Fruit fly (Drosophila melanogaster): Measurements from ENCODE around the gene CG32486.

The CG32486 gene

DNA sequence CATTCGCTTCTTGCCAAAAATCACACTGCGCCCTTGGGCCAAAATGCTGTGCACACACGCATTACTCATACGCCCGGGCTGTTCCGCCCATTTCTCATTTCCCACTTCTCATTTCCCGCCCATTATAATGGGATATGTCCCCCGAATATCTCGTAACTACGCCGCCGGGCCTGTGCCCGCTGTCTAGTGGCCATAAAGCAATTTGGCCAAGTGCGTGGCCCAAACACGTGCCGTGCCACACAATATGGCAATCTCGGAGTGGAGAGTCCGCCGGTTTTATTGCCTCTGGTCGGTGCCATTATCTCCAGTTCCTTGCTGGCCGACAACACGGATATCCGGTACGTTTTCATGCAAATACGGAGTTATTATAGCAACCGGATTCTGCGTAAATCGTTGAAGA lies 6.3 kb upstream of the CG32486 start:
- TF ChIP-seq CTCF (optimal IDR thresholded peaks at IDR 0.05) (no peak), CG8478 (optimal IDR thresholded peaks at IDR 0.05) (no peak)

DNA sequence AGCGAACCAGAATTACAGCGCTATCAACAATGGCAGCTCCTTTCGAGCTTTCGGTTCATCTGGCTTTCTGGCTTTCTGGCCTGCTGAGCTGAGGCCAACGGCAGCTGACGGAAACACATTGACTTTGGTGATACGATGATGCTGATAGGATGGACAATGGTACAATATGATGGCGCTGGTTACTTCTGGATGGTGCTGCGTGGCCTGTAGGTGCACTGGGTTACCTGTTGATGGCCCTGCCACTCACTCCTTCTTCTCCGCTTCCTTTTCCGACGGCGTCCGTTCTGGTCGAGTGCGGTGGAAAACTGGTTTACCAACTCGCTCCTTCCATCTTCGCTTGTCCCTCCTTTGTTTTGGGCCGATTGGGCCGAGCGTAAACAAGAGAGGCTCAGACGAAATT lies 4.2 kb upstream of the CG32486 start:
- TF ChIP-seq CG8478 (optimal IDR thresholded peaks at IDR 0.05) (no peak), CTCF (optimal IDR thresholded peaks at IDR 0.05) (no peak)

DNA sequence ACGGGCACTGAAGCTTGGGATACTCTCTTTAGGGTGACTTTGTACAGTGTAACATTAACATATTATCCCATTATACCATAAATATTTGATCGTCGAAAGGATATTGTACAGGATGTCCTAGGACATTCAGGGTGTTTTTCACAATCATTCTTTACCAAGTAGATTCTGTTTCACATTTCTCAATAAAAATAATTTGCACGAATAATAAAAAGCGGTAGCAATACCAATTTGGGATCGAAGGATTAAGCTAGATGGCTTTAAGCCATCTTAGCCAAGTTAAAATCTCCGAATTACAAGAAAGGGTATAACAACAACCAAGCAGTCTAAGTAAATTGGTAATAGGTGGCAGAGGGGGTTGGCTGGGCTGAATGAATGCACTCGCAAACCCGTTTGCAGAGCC lies 3.7 kb upstream of the CG32486 start:
- TF ChIP-seq CTCF (optimal IDR thresholded peaks at IDR 0.05) (no peak), CG8478 (optimal IDR thresholded peaks at IDR 0.05) (no peak)

DNA sequence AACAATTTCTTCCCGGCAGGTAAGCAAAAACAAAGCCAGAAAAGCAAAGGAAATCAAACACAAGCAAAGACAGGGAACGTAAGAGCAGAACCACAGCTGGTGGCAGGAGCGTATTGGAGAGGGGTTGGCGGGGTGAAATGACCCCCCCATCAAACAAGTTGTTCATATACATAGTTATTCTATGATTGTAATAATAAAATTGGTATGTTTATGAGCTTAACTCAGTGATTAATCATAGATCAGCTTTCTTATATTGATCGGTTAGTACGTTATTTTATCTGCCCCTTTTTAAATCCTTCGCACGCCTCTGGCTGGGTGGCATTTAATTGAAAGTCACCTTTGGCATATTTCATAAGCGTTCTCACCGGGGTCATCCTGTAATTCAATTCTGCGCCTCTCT lies 2.8 kb upstream of the CG32486 start:
- TF ChIP-seq CTCF (optimal IDR thresholded peaks at IDR 0.05) (no peak), CG8478 (optimal IDR thresholded peaks at IDR 0.05) (no peak)

DNA sequence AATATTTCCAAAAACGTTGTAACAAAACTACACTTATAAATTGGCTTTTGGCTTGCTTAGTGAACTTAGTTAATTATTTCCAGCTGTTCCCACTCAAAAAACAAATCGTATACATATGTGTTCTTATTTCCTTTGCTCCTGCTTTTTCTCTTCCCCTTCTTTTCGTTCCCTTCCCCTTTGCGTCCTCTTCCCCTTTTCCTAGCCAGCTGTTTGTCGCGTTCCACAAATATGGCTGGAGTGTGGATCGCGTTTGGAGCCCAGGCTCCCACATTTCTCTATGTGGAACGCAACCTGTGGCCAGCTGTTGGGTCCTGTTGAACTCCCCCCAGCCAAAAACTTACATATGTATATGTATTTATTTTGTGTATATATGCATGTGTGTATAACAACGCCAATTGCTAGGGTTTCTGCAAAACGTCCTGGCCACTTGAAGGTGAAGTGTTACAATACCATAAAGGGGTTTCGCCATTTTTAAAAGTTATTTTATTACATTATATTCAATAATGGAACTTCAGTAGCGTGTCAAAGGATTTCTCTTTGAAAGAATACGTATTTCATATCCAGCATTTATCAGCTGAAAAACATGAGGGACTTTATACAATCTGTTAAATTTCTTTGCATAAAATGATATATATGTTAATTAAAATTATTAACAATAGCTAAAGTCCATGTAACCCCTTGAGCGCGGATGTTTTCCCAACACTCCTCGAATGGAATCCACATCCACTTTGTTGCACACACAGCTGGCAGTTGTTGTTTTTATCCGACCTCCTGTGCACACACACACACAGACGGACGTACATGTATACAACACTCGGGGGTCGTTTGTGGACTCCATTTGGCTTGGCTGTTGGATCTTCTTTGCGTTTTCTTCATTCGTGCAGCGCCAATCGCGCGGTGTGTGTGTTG lies 1.3 kb upstream of the CG32486 start:
- no peak for TF ChIP-seq CG8478 (optimal IDR thresholded peaks at IDR 0.05)
- TF ChIP-seq CTCF (optimal IDR thresholded peaks at IDR 0.05) = no peak

DNA sequence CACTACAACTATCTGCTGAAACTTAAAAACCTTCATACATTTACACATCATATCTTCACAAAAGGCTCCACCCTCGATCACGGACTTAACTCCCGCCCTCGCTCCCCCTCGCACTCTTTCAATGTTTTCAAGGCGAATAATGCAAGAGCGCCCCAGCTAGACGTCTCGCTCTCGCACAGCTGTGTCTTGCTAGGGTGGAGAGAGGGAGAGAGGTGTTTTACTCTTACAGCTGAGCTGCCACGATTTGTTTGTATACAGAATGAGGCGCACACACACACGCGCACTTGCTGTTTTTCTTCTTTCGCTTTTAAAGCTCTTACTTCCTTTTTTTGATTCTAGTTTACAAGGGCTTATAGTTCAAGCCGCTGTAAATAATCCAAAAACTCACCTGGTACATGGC lies 865 bp downstream of the CG32486 start:
- TF ChIP-seq CG8478 (optimal IDR thresholded peaks at IDR 0.05) (no peak), CTCF (optimal IDR thresholded peaks at IDR 0.05) (no peak)

DNA sequence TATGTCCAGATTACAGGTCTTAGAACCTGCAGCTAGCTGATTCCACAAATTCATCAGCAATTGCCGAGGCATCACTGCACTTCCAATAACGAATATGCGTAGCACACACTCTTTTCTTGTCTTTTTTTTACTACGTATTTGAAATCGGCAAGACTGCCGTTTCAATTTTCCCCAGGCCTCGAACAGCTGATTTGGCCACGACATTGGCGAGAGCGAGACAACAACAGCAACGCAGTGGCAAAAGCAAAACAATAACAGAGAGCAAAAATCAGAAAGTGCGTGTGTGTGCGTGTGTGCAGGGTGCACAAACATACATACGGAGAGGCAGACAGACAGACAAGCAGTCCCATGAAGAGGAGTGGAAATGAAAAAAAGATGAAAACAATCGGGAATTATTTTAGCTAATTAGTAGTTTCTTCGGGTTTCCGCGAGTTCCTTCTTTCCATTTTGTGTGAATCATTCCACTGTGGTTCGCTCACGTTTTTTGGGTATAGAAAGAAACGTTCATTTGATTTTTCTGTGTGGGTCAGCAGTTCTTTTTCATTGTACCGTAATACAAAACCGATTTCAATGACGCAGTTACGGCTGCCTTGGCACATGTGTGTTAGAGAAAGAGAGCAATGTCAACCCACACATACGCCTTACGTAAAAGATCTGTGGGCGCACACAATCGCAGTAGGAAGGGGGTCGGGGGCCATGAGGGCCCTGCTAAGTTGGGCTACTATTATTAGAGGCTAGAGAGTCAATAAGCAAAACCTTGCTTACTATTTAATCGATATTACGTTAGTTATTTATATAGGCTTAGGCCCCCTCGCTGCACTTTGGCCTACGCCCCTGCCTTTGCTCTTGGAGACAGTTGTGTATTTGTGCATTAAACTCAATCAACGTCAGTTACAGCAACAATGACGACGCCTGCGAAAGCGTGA lies 10.3 kb downstream of the CG32486 start:
- TF ChIP-seq CTCF (optimal IDR thresholded peaks at IDR 0.05) (no peak), CG8478 (optimal IDR thresholded peaks at IDR 0.05) (no peak)

DNA sequence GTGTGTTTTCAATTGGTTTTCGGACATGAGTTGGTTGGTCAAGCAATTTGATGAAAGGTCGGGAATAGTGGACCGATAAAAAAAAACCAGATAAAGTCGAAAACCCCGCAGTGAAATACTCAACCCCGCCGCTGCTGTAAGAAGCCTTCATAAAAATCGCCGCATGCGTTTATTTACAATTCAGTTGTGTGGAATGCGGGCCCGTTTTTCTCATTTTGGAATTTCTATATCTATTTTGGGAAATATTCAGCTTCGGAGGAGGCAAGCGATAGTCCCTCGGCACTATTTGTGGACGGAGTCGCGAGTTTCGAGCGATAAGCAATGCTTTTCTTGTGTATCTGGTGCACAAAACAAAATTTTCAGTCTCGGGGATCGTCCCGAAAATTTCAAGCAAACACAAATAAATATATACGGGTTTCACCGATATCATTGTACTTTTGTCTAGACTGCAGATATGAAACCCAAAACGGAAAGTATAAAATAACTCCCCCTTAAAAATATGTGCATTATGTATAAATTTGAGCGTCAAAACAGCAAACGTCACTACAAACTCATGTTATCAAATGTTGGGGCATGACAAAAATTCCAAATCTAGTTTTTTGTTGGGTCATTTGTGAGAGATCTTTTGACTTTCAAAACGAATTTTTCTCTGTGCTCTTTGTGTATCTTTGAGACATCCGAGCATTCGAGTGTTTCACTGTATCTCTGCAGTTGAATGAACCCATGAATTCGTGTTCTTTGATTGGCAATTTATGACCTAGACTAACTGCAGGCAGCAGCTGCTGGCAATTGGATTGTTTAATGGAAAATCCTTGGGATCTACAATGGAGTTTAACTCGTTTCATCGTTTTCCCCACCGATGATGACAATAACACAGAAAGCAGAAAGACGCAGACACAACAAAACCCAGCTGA lies 11.4 kb downstream of the CG32486 start:
- no peak for TF ChIP-seq CTCF (optimal IDR thresholded peaks at IDR 0.05)
- no peak for TF ChIP-seq CG8478 (optimal IDR thresholded peaks at IDR 0.05)

DNA sequence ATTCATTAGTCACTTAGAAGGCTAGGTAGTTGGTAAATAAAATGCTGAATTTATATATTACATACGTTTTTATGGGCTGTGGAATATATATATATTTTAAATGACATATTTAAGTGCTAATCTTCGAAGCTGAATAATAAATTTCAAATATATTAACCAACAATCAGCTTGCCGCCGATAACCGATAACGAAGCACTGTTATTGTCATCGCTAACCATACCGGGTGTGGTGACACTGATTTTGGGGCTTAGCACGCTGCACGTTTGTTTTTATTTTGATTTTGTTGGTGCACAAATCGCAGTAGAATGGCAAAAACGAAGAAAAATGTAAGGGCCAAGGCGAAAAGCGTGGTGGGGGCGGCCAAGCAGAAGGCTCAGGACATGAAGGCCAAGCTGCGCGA lies 15.8 kb downstream of the CG32486 start, which contains the start of gene CG16753:
Gene CG16753, plus strand, starts transcription at position 229 of the 400 bp plus-strand sequence.
- TF ChIP-seq CG8478 (optimal IDR thresholded peaks at IDR 0.05) = no peak
- TF ChIP-seq CTCF (optimal IDR thresholded peaks at IDR 0.05) = no peak

DNA sequence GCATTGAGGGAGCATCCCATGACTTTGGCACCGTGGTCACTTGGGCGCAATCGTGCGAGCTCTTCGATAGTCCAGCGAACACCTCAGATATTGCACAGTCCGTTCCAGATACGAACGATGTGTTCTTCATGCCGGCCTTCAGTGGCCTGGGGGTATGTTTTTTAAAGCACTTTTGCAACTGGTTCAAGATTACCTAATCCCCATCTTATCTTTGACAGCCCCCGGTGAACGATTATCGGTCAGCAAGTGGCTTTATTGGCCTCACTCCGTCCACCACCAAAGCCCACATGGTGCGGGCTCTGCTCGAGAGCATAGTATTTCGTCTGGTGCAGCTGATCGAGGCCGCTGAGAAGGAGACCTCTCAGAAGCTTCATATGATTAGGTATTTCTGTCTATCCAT lies 16.5 kb downstream of the CG32486 start:
- TF ChIP-seq CG8478 (optimal IDR thresholded peaks at IDR 0.05) (no peak), CTCF (optimal IDR thresholded peaks at IDR 0.05) (no peak)

DNA sequence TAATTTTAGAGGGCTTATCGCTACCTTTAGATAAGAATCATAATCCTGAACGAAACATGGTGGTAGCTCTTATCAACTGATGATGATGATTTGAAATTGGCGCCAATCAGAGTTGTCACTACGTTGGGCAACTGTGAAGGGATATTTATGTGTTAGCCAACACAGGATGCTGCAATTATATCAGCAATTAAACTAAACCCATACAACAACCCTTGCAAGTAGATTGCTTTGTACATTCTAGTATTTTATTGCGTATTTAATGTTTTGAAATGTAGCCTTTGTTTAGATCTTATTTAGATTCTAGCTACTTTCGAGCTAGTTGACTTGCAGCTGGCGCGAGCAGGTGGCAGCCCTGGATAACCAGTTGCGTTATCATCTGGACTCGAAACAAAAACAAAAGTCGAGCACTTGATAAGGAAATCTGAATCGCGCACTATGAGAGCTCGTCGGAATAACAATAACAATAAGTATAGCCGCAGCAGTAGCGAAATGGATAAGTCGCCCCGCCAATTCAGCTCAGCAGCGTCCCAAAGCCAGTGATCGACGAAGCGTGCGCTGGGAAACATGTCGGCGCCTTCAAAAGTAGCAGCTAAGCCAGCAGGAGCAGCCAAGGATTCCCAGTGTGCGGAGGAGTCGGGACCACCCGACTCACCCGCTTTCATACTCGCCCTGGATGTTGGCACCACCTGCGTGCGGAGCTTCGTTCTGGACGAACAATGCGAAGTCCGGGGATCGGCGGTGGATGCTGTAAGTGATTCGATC lies 18.3 kb downstream of the CG32486 start, which contains the start of gene CG1271:
Gene CG1271, plus strand, starts transcription at position 405 of the 762 bp plus-strand sequence.
- peak; percentile 6 to 39 for TF ChIP-seq CTCF (optimal IDR thresholded peaks at IDR 0.05)
- TF ChIP-seq CG8478 (optimal IDR thresholded peaks at IDR 0.05) = no peak

DNA sequence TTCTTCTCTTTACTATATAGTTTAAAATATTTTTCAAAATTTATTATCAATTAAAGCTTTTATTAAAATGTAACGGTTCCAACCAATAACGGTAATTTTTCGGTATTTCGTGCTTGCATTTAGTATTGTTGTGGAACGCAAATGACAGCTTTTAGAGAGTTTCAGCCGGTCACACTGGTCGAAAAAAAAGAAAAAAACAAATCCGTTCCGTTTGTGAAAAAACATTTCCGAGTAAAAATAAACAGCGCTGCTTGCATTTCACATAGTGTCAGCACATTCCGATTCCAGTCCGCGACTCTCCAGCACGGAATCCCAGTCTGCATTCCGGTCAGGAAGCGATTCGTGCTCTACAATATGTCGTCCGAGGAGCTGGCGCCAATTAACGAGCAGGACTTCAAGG lies 20.5 kb downstream of the CG32486 start, which contains the start of gene CG32485:
Gene CG32485, plus strand, starts transcription at position 139 of the 400 bp plus-strand sequence.
- TF ChIP-seq CG8478 (optimal IDR thresholded peaks at IDR 0.05) (no peak), CTCF (optimal IDR thresholded peaks at IDR 0.05) (no peak)

DNA sequence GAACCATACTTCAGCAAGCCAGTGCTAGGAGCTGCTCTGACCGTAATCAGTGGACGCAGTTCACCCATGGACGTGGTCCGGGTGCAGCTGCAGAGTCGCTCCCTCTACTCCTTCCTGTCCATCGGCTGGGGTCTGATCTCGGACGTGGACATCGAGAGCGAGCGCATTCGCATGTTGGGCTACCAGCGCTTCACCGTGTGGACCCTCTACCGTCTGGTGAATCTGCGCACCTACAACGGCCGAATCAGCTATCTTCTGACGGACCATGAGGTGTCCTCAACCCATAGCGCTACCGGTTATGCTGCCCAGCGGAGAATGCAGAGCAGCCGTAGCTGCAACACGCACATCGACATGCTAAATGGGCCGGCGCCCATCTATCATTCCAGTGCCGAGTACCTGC lies 22.0 kb downstream of the CG32486 start:
- no peak for TF ChIP-seq CTCF (optimal IDR thresholded peaks at IDR 0.05)
- TF ChIP-seq CG8478 (optimal IDR thresholded peaks at IDR 0.05) = no peak
